Worm (Caenorhabditis elegans): Measurements from ENCODE around the gene Y37E11AL.2.

Y37E11AL.2 gene

DNA sequence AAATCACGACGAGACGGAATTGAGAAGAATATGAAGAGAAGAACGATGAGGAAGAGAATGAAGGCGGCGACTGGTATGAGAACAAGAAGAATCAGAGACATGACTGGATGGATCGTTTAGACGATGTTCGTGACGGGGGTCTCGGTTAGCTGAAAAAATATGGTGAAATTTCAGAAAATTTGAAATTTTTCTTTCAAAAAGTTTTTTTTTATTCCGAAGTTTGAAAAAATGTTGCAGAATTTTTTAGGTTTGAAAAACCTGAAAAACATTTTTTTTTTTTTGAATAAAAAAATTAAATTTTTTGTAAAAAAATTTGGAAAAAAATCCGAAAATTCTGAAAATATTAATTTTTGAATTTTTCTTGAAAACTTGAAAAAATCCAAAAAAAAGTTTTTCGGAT, 20.8 kb downstream of the Y37E11AL.2 start, which contains the start of gene Y37E11AM.3:
Y37E11AM.3 (minus strand) TSS at position 101 of the 400 bp plus-strand sequence.
- TF ChIP-seq nhr-23 (tag; optimal IDR thresholded peaks at IDR 0.05) (no peak), nhr-25 (tag; optimal IDR thresholded peaks at IDR 0.05) (no peak), elt-3 (tag; optimal IDR thresholded peaks at IDR 0.05) (no peak), nhr-21 (tag; optimal IDR thresholded peaks at IDR 0.05) (no peak), mab-5 (tag; optimal IDR thresholded peaks at IDR 0.05) (no peak), unc-39 (tag; optimal IDR thresholded peaks at IDR 0.05) (no peak), nhr-129 (tag; optimal IDR thresholded peaks at IDR 0.05) (no peak), C34F6.9 (tag; optimal IDR thresholded peaks at IDR 0.05) (no peak)

DNA sequence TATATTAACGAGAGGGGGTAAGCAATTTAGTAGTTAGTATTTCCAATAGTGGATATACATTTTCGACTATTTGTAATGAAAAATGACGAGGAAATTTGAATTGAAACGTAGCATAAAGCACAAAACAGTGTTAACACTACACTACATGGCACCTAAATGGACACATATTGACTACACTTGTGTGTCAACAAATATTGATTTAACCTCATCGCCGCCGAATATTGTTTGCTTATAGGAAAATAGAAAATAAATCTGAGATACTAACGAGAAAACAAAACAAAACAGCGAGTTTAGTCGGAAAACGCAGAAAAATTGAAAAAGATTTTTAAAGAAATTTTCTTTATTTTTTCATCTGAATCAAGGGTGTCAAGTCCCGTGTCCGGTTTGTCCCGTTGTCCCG, 22.3 kb downstream of the Y37E11AL.2 start:
- no peak for TF ChIP-seq fos-1 (tag; optimal IDR thresholded peaks at IDR 0.05)
- TF ChIP-seq R02D3.7 (tag; optimal IDR thresholded peaks at IDR 0.05): no peak
- no peak for TF ChIP-seq snpc-4 (tag; optimal IDR thresholded peaks at IDR 0.05)

DNA sequence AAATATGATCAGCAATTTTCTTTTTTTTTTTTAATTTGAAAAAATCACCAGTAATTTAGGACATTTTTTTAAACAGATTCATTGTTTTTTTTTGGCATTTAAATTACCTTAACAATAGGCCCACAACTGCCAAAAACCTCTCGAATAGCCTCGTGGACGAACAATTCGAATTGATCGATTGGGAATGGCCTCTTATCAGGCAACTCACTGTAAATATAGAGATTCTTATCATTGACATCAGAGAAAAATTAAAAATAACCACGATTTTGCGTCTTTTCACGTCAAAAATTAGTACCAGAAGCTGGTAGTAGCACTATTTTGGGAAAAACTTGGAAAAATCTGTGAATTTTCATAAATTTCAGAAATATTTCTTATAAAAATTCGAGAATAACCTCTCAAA, 23.7 kb downstream of the Y37E11AL.2 start:
- TF ChIP-seq unc-39 (tag; optimal IDR thresholded peaks at IDR 0.05): no peak
- TF ChIP-seq sma-3 (GFP tag; optimal IDR thresholded peaks at IDR 0.05): no peak
- no peak for TF ChIP-seq nhr-10 (tag; optimal IDR thresholded peaks at IDR 0.05)
- no peak for TF ChIP-seq unc-55 (GFP tag; optimal IDR thresholded peaks at IDR 0.05)
- TF ChIP-seq aly-2 (tag; optimal IDR thresholded peaks at IDR 0.05): no peak
- TF ChIP-seq gmeb-1 (tag; optimal IDR thresholded peaks at IDR 0.05): no peak
- TF ChIP-seq nhr-23 (tag; optimal IDR thresholded peaks at IDR 0.05): no peak
- TF ChIP-seq elt-1 (tag; optimal IDR thresholded peaks at IDR 0.05): no peak
- no peak for TF ChIP-seq nhr-129 (tag; optimal IDR thresholded peaks at IDR 0.05)
- no peak for TF ChIP-seq snpc-4 (tag; optimal IDR thresholded peaks at IDR 0.05)
- no peak for TF ChIP-seq ztf-11 (tag; optimal IDR thresholded peaks at IDR 0.05)
- TF ChIP-seq elt-3 (tag; optimal IDR thresholded peaks at IDR 0.05): no peak
- no peak for TF ChIP-seq mdl-1 (tag; optimal IDR thresholded peaks at IDR 0.05)
- TF ChIP-seq lin-39 (tag; optimal IDR thresholded peaks at IDR 0.05): no peak
- no peak for TF ChIP-seq lin-13 (GFP tag; optimal IDR thresholded peaks at IDR 0.05)
- TF ChIP-seq nhr-25 (tag; optimal IDR thresholded peaks at IDR 0.05): no peak
- TF ChIP-seq R02D3.7 (tag; optimal IDR thresholded peaks at IDR 0.05): no peak
- no peak for TF ChIP-seq skn-1 (tag; optimal IDR thresholded peaks at IDR 0.05)

DNA sequence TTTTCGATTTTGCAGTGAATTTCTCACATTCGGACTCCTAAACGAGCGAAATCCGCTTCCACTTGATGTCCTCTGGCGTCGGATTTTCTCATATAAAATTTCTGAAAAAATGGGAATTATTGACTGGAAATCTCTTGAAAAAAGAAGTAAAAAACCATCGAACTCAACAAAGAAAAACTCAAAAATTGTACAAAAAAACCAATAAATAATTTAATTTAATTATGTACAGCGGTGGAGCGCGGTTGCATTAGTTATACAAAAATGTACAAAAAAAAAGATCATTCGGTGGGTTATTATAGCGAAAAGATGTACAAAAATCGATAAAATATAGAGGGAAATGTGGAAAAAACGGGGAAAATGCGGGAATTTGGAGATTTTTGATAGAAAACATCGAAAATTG, 24.4 kb downstream of the Y37E11AL.2 start, which contains the start of gene Y37E11AM.4:
Y37E11AM.4 (minus strand) TSS at position 101 of the 400 bp plus-strand sequence.
- no peak for TF ChIP-seq sem-4 (tag; optimal IDR thresholded peaks at IDR 0.05)

DNA sequence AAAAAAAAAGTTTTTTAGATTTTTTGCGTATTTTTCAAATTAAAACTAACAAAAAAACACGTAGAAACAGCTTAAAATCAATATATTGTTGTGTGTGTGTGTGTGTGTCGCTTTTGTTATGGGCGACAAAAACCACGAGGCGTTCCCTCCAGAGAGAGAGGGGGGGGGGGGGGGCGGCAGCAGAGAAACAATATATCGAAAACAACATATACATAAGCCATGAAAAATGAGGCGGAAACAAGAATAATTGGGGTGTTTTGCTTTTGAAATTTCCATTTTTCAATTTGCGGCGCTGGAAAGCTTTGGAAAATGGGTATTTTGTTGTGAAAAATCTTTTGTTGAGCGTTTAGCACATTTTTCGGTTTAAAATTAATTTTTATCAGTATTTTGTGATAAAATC, 27.1 kb downstream of the Y37E11AL.2 start, which contains the start of gene Y37E11AM.2:
Y37E11AM.2 (minus strand) TSS at position 101 of the 400 bp plus-strand sequence.
- TF ChIP-seq mab-5 (tag; optimal IDR thresholded peaks at IDR 0.05): no peak
- TF ChIP-seq nhr-11 (tag; optimal IDR thresholded peaks at IDR 0.05): no peak
- no peak for TF ChIP-seq unc-62 (GFP tag; optimal IDR thresholded peaks at IDR 0.05)
- no peak for TF ChIP-seq gmeb-1 (tag; optimal IDR thresholded peaks at IDR 0.05)
- no peak for TF ChIP-seq blmp-1 (tag; optimal IDR thresholded peaks at IDR 0.05; ENCODE audit: insufficient read depth)
- no peak for TF ChIP-seq nhr-129 (tag; optimal IDR thresholded peaks at IDR 0.05)
- TF ChIP-seq sma-9 (GFP tag; optimal IDR thresholded peaks at IDR 0.05): no peak
- TF ChIP-seq sma-9 (tag; optimal IDR thresholded peaks at IDR 0.05): no peak
- no peak for TF ChIP-seq fos-1 (tag; optimal IDR thresholded peaks at IDR 0.05)
- no peak for TF ChIP-seq elt-1 (tag; optimal IDR thresholded peaks at IDR 0.05)
- TF ChIP-seq lin-39 (tag; optimal IDR thresholded peaks at IDR 0.05): no peak
- TF ChIP-seq F13H6.1 (tag; optimal IDR thresholded peaks at IDR 0.05): no peak
- no peak for TF ChIP-seq aly-2 (tag; optimal IDR thresholded peaks at IDR 0.05)
- no peak for TF ChIP-seq ceh-16 (tag; optimal IDR thresholded peaks at IDR 0.05)
- no peak for TF ChIP-seq zag-1 (tag; optimal IDR thresholded peaks at IDR 0.05)
- TF ChIP-seq Y55F3AM.14 (GFP tag; optimal IDR thresholded peaks at IDR 0.05): no peak
- TF ChIP-seq unc-55 (GFP tag; optimal IDR thresholded peaks at IDR 0.05): no peak
- TF ChIP-seq nhr-25 (tag; optimal IDR thresholded peaks at IDR 0.05): no peak

DNA sequence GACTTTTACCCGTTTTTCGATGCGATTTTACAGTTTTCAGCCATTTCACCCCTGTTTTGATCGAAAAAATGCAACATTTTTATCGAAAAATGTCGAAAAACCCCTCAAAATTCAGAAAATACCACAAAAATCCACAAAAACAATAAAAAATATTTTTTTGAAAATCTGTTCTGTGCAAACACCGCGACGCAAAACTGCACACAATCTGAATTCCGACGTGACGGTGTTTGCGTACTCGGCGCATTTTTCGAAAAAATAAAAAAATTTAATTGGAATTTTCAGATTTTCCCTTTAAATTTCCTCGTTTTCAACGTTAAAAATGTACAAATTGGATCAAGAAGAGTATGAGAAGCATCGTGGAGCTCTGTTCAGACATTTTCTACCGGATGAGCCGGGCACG, 27.5 kb downstream of the Y37E11AL.2 start, which contains the start of gene smgl-2:
smgl-2 (plus strand) TSS at position 320 of the 400 bp plus-strand sequence.
- no peak for TF ChIP-seq egl-27 (tag; optimal IDR thresholded peaks at IDR 0.05)
- TF ChIP-seq peb-1 (tag; optimal IDR thresholded peaks at IDR 0.05): no peak
- TF ChIP-seq nhr-77 (tag; optimal IDR thresholded peaks at IDR 0.05): no peak
- peak; percentile 31 for TF ChIP-seq ama-1 (optimal IDR thresholded peaks at IDR 0.05)
- peak; percentile 61 for TF ChIP-seq nhr-25 (tag; optimal IDR thresholded peaks at IDR 0.05)
- no peak for TF ChIP-seq nhr-11 (tag; optimal IDR thresholded peaks at IDR 0.05)
- TF ChIP-seq skn-1 (tag; optimal IDR thresholded peaks at IDR 0.05): no peak
- TF ChIP-seq lin-39 (tag; optimal IDR thresholded peaks at IDR 0.05): no peak
- TF ChIP-seq lin-11 (tag; optimal IDR thresholded peaks at IDR 0.05): peak; percentile 27
- TF ChIP-seq nhr-10 (tag; optimal IDR thresholded peaks at IDR 0.05): no peak
- no peak for TF ChIP-seq dmd-4 (tag; optimal IDR thresholded peaks at IDR 0.05)
- no peak for TF ChIP-seq sma-9 (GFP tag; optimal IDR thresholded peaks at IDR 0.05)
- TF ChIP-seq sma-9 (tag; optimal IDR thresholded peaks at IDR 0.05): no peak
- peak; percentile 23 for TF ChIP-seq nhr-129 (tag; optimal IDR thresholded peaks at IDR 0.05)
- TF ChIP-seq lin-13 (GFP tag; optimal IDR thresholded peaks at IDR 0.05): peak; percentile 79
- TF ChIP-seq unc-55 (GFP tag; optimal IDR thresholded peaks at IDR 0.05): peak; percentile 85
- TF ChIP-seq nhr-12 (tag; optimal IDR thresholded peaks at IDR 0.05): no peak
- TF ChIP-seq mdl-1 (tag; optimal IDR thresholded peaks at IDR 0.05): no peak
- TF ChIP-seq lsy-2 (tag; optimal IDR thresholded peaks at IDR 0.05): peak; percentile 83 to 89
- peak; percentile 59 for TF ChIP-seq sma-3 (GFP tag; optimal IDR thresholded peaks at IDR 0.05)
- TF ChIP-seq ZK546.5 (tag; optimal IDR thresholded peaks at IDR 0.05): no peak
- TF ChIP-seq mbf-1 (tag; optimal IDR thresholded peaks at IDR 0.05): no peak
